Worm (Caenorhabditis elegans): ENCODE measurements around the gene sra-9.

sra-9 gene

ce11 chrII:9573412-9573811 is 41.3 kb downstream of the sra-9 start:
- TF ChIP-seq egl-13 (tag; optimal IDR thresholded peaks at IDR 0.05), result no peak
- no peak for TF ChIP-seq dpl-1 (GFP tag; optimal IDR thresholded peaks at IDR 0.05)
- TF ChIP-seq lin-35 (GFP tag; optimal IDR thresholded peaks at IDR 0.05), result peak in 1 of 2 experiments; percentile 24
- TF ChIP-seq pqm-1 (tag; optimal IDR thresholded peaks at IDR 0.05), result no peak
- peak in 1 of 2 experiments; percentile 32 for TF ChIP-seq lsy-2 (tag; optimal IDR thresholded peaks at IDR 0.05)
- TF ChIP-seq nhr-90 (tag; optimal IDR thresholded peaks at IDR 0.05; ENCODE audit: poor library complexity), result peak; percentile 51
- no peak for TF ChIP-seq fkh-4 (tag; optimal IDR thresholded peaks at IDR 0.05; ENCODE audit: borderline replicate concordance)
- TF ChIP-seq C16A3.4 (tag; optimal IDR thresholded peaks at IDR 0.05), result no peak
- no peak for TF ChIP-seq fkh-10 (GFP tag; optimal IDR thresholded peaks at IDR 0.05)
- no peak for TF ChIP-seq sox-4 (tag; optimal IDR thresholded peaks at IDR 0.05)
- TF ChIP-seq Y116A8C.19 (tag; optimal IDR thresholded peaks at IDR 0.05; ENCODE audit: borderline replicate concordance), result no peak
- TF ChIP-seq ceh-8 (GFP tag; optimal IDR thresholded peaks at IDR 0.05), result no peak
- TF ChIP-seq tbx-2 (tag; optimal IDR thresholded peaks at IDR 0.05), result no peak
- no peak for TF ChIP-seq nhr-12 (tag; optimal IDR thresholded peaks at IDR 0.05)
- no peak for TF ChIP-seq unc-98 (GFP tag; IDR thresholded peaks at IDR 0.05)
- no peak for TF ChIP-seq vab-15 (tag; optimal IDR thresholded peaks at IDR 0.05)
- no peak for TF ChIP-seq fos-1 (tag; optimal IDR thresholded peaks at IDR 0.05)
- TF ChIP-seq zip-4 (GFP tag; optimal IDR thresholded peaks at IDR 0.05), result no peak
- TF ChIP-seq pax-3 (tag; optimal IDR thresholded peaks at IDR 0.05), result no peak
- no peak for TF ChIP-seq nhr-76 (tag; optimal IDR thresholded peaks at IDR 0.05)
- TF ChIP-seq unc-86 (tag; optimal IDR thresholded peaks at IDR 0.05), result no peak
- no peak for TF ChIP-seq mef-2 (tag; optimal IDR thresholded peaks at IDR 0.05)
- peak; percentile 72 for TF ChIP-seq nhr-20 (tag; optimal IDR thresholded peaks at IDR 0.05)
- no peak for TF ChIP-seq lir-3 (tag; optimal IDR thresholded peaks at IDR 0.05; ENCODE audit: poor library complexity)
- peak in 1 of 6 experiments; percentile 52 for TF ChIP-seq elt-3 (tag; optimal IDR thresholded peaks at IDR 0.05)
- no peak for TF ChIP-seq aly-2 (tag; optimal IDR thresholded peaks at IDR 0.05)
- TF ChIP-seq nhr-19 (GFP tag; conservative IDR thresholded peaks at IDR 0.05), result 0 out of 2 replicates have a peak, but pooled peaks have one; percentile 12
- TF ChIP-seq unc-130 (tag; optimal IDR thresholded peaks at IDR 0.05), result no peak
- TF ChIP-seq nhr-47 (tag; optimal IDR thresholded peaks at IDR 0.05), result no peak
- no peak for TF ChIP-seq efl-3 (GFP tag; optimal IDR thresholded peaks at IDR 0.05)
- no peak for TF ChIP-seq xbp-1 (tag; optimal IDR thresholded peaks at IDR 0.05)
- TF ChIP-seq rnt-1 (tag; optimal IDR thresholded peaks at IDR 0.05), result no peak
- no peak for TF ChIP-seq lin-15B (tag; optimal IDR thresholded peaks at IDR 0.05)
- peak; percentile 2 for TF ChIP-seq mep-1 (tag; optimal IDR thresholded peaks at IDR 0.05)
- TF ChIP-seq dsc-1 (tag; optimal IDR thresholded peaks at IDR 0.05), result no peak
- no peak for TF ChIP-seq ceh-82 (tag; optimal IDR thresholded peaks at IDR 0.05)
- peak; percentile 54 for TF ChIP-seq blmp-1 (tag; optimal IDR thresholded peaks at IDR 0.05)
- TF ChIP-seq C04F5.9 (tag; optimal IDR thresholded peaks at IDR 0.05), result no peak
- TF ChIP-seq hlh-4 (tag; optimal IDR thresholded peaks at IDR 0.05), result no peak
- TF ChIP-seq F16B12.6 (tag; optimal IDR thresholded peaks at IDR 0.05), result no peak
- no peak for TF ChIP-seq unc-30 (tag; optimal IDR thresholded peaks at IDR 0.05)
- TF ChIP-seq snpc-4 (tag; optimal IDR thresholded peaks at IDR 0.05), result no peak
- no peak for TF ChIP-seq nhr-84 (tag; optimal IDR thresholded peaks at IDR 0.05)
- peak; percentile 47; the same call in 1 of the 2 replicates for TF ChIP-seq grh-1 (GFP tag; IDR thresholded peaks at IDR 0.05)
- no peak for TF ChIP-seq sup-37 (GFP tag; optimal IDR thresholded peaks at IDR 0.05)
- no peak for TF ChIP-seq aha-1 (tag; optimal IDR thresholded peaks at IDR 0.05)
- TF ChIP-seq ztf-11 (tag; optimal IDR thresholded peaks at IDR 0.05), result no peak
- TF ChIP-seq nhr-85 (tag), result peak; percentile 80
- no peak for TF ChIP-seq zag-1 (tag; optimal IDR thresholded peaks at IDR 0.05)
- TF ChIP-seq sptf-1 (tag; optimal IDR thresholded peaks at IDR 0.05), result no peak
- peak; percentile 6 for TF ChIP-seq swsn-7 (tag; optimal IDR thresholded peaks at IDR 0.05)
- TF ChIP-seq nhr-237 (tag; optimal IDR thresholded peaks at IDR 0.05), result no peak
- TF ChIP-seq unc-62 (GFP tag; optimal IDR thresholded peaks at IDR 0.05), result no peak
- no peak for TF ChIP-seq nhr-28 (tag; optimal IDR thresholded peaks at IDR 0.05)

Data from whole organism, L1 larva.